Worm (Caenorhabditis elegans) whole organism, late embryonic: Measurements from ENCODE around the gene F13E9.19.
A peak's percentile ranks its signal among the peaks of the same experiment; 100 is the strongest.

Experiments used
- C08G9.2 ChIP-seq: sonication (generic microtip); optimal IDR thresholded peaks from 2 replicates; lab custom pipeline; 2016; ENCODE audit warnings: mild to moderate bottlenecking, missing genetic modification characterization, moderate library complexity, missing compliant biosample characterization
- F13H6.1 ChIP-seq: sonication (generic microtip); optimal IDR thresholded peaks from 2 replicates; lab custom pipeline; 2016; ENCODE audit warnings: missing genetic modification characterization, missing compliant biosample characterization
- Y22D7AL.16 ChIP-seq: sonication (generic microtip); optimal IDR thresholded peaks from 2 replicates; lab custom pipeline; 2016; ENCODE audit warnings: missing genetic modification characterization, missing compliant biosample characterization
- ama-1 ChIP-seq: fragments of 150-350 bp; optimal IDR thresholded peaks from 2 replicates; lab custom pipeline; 2014
- ceh-14 ChIP-seq: sonication (generic microtip); optimal IDR thresholded peaks from 2 replicates; lab custom pipeline; 2016; ENCODE audit warnings: missing genotype, missing genetic modification characterization, missing compliant biosample characterization
- ceh-19 ChIP-seq: fragments of 200-800 bp; sonication (Bioruptor generic); optimal IDR thresholded peaks from 2 replicates; lab custom pipeline; 2018; ENCODE audit warnings: mild to moderate bottlenecking, missing genetic modification characterization, missing compliant biosample characterization
- ceh-31 ChIP-seq: sonication (generic microtip); optimal IDR thresholded peaks from 2 replicates; lab custom pipeline; 2016; ENCODE audit warnings: missing genetic modification characterization, missing compliant biosample characterization
- ceh-34 ChIP-seq: sonication (generic microtip); optimal IDR thresholded peaks from 2 replicates; lab custom pipeline; 2016; ENCODE audit warnings: mild to moderate bottlenecking, missing genetic modification characterization, missing compliant biosample characterization
- ceh-45 ChIP-seq: fragments of 200-800 bp; sonication (Bioruptor generic); IDR thresholded peaks from 2 replicates; pipeline ENCODE4 v1.3.6; 2022; ENCODE audit warnings: missing genetic modification reagents, missing genetic modification characterization, missing compliant biosample characterization
- ceh-48 ChIP-seq: sonication (generic microtip); optimal IDR thresholded peaks from 2 replicates; lab custom pipeline; 2016; ENCODE audit warnings: missing genetic modification characterization, inconsistent platforms, missing compliant biosample characterization
- che-1 ChIP-seq: sonication (generic microtip); optimal IDR thresholded peaks from 2 replicates; lab custom pipeline; 2016; ENCODE audit warnings: mild to moderate bottlenecking, missing genetic modification characterization, missing compliant biosample characterization
- dmd-4 ChIP-seq: sonication (generic microtip); optimal IDR thresholded peaks from 2 replicates; lab custom pipeline; 2016; ENCODE audit warnings: borderline replicate concordance, missing genetic modification characterization, missing compliant biosample characterization
- eyg-1 ChIP-seq: sonication (generic microtip); optimal IDR thresholded peaks from 2 replicates; lab custom pipeline; 2016; ENCODE audit warnings: missing genotype, missing genetic modification characterization, missing compliant biosample characterization
- fax-1 ChIP-seq: sonication (generic microtip); optimal IDR thresholded peaks from 2 replicates; lab custom pipeline; 2016; ENCODE audit warnings: missing genotype, missing genetic modification characterization, missing compliant biosample characterization
- gmeb-2 ChIP-seq: sonication (generic microtip); optimal IDR thresholded peaks from 2 replicates; lab custom pipeline; 2016; ENCODE audit warnings: missing genetic modification characterization, inconsistent platforms, missing compliant biosample characterization
- hlh-13 ChIP-seq: fragments of 200-800 bp; sonication (Bioruptor generic); optimal IDR thresholded peaks from 2 replicates; lab custom pipeline; 2018; ENCODE audit warnings: mild to moderate bottlenecking, missing genetic modification characterization, missing compliant biosample characterization
- hlh-30 ChIP-seq: sonication (generic microtip); optimal IDR thresholded peaks from 2 replicates; lab custom pipeline; 2017; ENCODE audit warnings: antibody characterized with exemption, missing genetic modification characterization, missing compliant biosample characterization; ENCODE audit not compliant: insufficient read depth
- hlh-6 ChIP-seq: sonication (generic microtip); optimal IDR thresholded peaks from 2 replicates; lab custom pipeline; 2016; ENCODE audit warnings: missing genotype, missing genetic modification characterization, missing compliant biosample characterization
- lin-11 ChIP-seq: fragments of 200-800 bp; sonication (Bioruptor generic); optimal IDR thresholded peaks from 2 replicates; lab custom pipeline; 2018; ENCODE audit warnings: mild to moderate bottlenecking, missing genetic modification characterization, missing compliant biosample characterization
- nhr-11 ChIP-seq: fragments of 150-350 bp; optimal IDR thresholded peaks from 2 replicates; lab custom pipeline; 2014; ENCODE audit warnings: missing biosample characterization, missing genetic modification characterization
- nhr-232 ChIP-seq: sonication (generic microtip); optimal IDR thresholded peaks from 2 replicates; lab custom pipeline; 2016; ENCODE audit warnings: missing genetic modification characterization, missing compliant biosample characterization
- pag-3 ChIP-seq: sonication (generic microtip); optimal IDR thresholded peaks from 2 replicates; lab custom pipeline; 2016; ENCODE audit warnings: missing compliant biosample characterization, missing genetic modification characterization, borderline replicate concordance
- pax-1 ChIP-seq: fragments of 150-350 bp; optimal IDR thresholded peaks from 2 replicates; lab custom pipeline; 2014; ENCODE audit warnings: missing biosample characterization, missing genetic modification characterization
- pha-2 ChIP-seq: sonication (generic microtip); optimal IDR thresholded peaks from 2 replicates; lab custom pipeline; 2017; ENCODE audit warnings: mild to moderate bottlenecking, missing genetic modification characterization, missing compliant biosample characterization
- pha-4 ChIP-seq: fragments of 150-350 bp; optimal IDR thresholded peaks from 2 replicates; lab custom pipeline; 2018; ENCODE audit warnings: missing biosample characterization, missing genetic modification reagents, missing genetic modification characterization
- pros-1 ChIP-seq: fragments of 150-350 bp; optimal IDR thresholded peaks from 2 replicates; lab custom pipeline; 2014; ENCODE audit warnings: missing biosample characterization, missing genetic modification reagents, missing genetic modification characterization
- ref-2 ChIP-seq: sonication (generic microtip); optimal IDR thresholded peaks from 2 replicates; lab custom pipeline; 2016; ENCODE audit warnings: missing genetic modification characterization, missing compliant biosample characterization
- sdc-2 ChIP-seq: sonication (generic microtip); optimal IDR thresholded peaks from 2 replicates; lab custom pipeline; 2016; ENCODE audit warnings: missing genotype, missing genetic modification characterization, missing compliant biosample characterization
- syd-9 ChIP-seq: sonication (generic microtip); optimal IDR thresholded peaks from 2 replicates; lab custom pipeline; 2016; ENCODE audit warnings: mild to moderate bottlenecking, missing genetic modification characterization, moderate library complexity, missing compliant biosample characterization
- unc-42 ChIP-seq: sonication (generic microtip); optimal IDR thresholded peaks from 2 replicates; lab custom pipeline; 2016; ENCODE audit warnings: missing genotype, missing genetic modification characterization, missing compliant biosample characterization
- unc-55 ChIP-seq: sonication (generic microtip); optimal IDR thresholded peaks from 2 replicates; lab custom pipeline; 2017; ENCODE audit warnings: missing biosample characterization, missing genetic modification reagents, missing genetic modification characterization

F13E9.19 gene

DNA sequence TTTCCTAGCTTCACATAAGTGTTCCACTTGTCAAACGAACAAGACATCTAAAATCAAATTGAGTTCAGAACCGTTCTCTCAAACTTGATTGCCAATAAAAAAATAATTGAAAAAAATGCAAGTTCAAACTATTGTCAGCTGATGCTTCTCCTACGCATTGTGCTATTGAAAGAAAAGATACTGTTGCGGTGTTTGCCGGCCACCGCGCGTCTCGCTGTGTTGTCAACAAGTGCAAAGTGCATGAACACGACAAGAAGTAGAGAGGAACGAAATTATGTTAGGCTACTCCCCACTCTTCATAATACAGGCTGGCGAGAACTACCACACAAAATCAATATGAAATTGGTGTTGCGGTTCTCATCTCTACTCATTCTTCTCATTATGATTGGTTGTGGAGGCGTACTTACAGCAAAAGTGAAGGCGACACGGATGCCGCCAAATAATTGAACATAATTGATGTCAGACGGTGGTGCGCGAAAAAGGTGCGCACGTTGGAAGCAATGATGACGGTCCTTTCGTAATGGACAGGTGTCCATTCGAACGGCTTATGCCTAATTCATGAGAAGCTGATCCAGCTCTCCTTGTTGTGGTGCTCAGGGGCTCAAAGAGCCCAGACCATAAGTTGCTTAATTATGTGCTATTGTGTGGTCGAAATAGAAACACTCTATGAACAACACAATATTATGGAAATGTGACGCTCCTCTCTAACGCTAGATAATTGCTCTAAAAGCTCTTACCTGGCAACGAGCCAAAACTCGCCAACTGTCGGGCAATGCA is 31.6 kb upstream of the F13E9.19 start (continued):
- no peak for TF ChIP-seq dmd-4 (tag; lab: Kevin White, UChicago)
- no peak for TF ChIP-seq lin-11
- peak; percentile 62 for TF ChIP-seq ceh-31 (tag; lab: Kevin White, UChicago)
- no peak for TF ChIP-seq unc-55 (GFP tag; lab: Kevin White, UChicago)
- TF ChIP-seq syd-9 = no peak
- no peak for TF ChIP-seq che-1 (tag; lab: Kevin White, UChicago)
- peak; percentile 10; the same call in 1 of the 2 replicates for TF ChIP-seq ceh-45 (GFP tag; lab: Robert Waterston, UW)
- TF ChIP-seq fax-1 (tag; lab: Kevin White, UChicago) = no peak
- peak; percentile 37 for TF ChIP-seq ref-2 (tag; lab: Kevin White, UChicago)
- TF ChIP-seq hlh-13 = no peak
- no peak for TF ChIP-seq pax-1 (tag; lab: Kevin White, UChicago)
- TF ChIP-seq ama-1 = no peak
- TF ChIP-seq ceh-34 (tag; lab: Kevin White, UChicago) = no peak
- TF ChIP-seq pha-4 (tag; lab: Kevin White, UChicago) = no peak

DNA sequence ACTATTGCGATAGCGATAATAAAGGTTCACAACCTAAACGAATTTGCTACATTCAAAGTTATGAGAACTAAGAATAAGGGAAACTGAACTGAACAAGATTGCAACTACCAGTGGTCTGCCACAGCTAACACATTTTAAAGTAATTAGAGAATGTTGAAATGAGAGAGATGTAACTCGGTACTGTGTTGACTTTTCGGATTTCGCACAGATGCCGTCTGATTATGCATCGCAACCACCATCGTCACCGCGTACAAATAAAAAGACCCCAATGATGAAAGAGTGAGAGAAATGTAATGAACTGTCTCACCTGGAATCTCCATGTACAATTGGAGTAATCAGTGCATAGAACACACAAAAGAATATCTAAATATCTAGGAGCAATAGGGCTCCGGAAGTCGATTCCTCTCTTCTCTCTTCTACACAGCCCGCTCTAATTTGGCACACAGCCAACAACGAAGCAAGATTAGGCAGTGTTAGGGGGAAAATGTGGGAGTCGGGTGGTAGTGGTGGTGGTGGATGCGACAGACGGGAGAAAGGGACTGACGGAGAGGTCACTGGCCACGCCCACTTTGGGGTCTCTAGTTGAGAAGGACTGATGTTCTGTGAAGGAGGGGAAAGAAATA is 30.5 kb upstream of the F13E9.19 start, which contains the start of gene F13E9.11:
TSS of gene F13E9.11 (minus strand) at position 507 of the 623 bp plus-strand sequence.
- TF ChIP-seq fax-1 (tag; lab: Kevin White, UChicago) (peak; percentile 40), ref-2 (tag; lab: Kevin White, UChicago) (no peak), ceh-31 (tag; lab: Kevin White, UChicago) (peak; percentile 55), pag-3 (tag; lab: Kevin White, UChicago) (peak; percentile 38), unc-42 (tag; lab: Kevin White, UChicago) (peak; percentile 61), hlh-6 (peak; percentile 65), syd-9 (no peak), ceh-14 (tag; lab: Kevin White, UChicago) (peak; percentile 23), ceh-19 (GFP tag; lab: Kevin White, UChicago) (no peak)

DNA sequence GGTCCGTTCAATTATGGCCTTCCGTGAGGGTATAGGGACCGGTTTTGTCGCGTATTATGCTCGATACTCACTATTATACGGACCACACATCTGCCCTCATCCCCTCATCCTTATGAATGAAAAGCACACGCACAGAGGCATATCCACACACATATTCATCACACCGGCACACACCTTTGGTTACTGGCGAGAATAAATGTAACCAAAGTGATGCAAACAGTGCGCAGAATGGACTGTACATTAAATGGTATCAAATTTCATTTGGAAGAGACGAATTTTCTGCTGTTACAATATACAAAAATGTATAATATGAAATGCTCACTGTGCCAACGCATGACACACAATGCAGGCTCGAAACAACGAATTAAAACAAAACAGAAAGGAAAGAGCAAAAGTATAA is 29.6 kb upstream of the F13E9.19 start:
- TF ChIP-seq pha-2 (tag; lab: Kevin White, UChicago) = peak; percentile 5
- TF ChIP-seq ref-2 (tag; lab: Kevin White, UChicago) = no peak
- no peak for TF ChIP-seq ceh-45 (GFP tag; lab: Robert Waterston, UW)
- no peak for TF ChIP-seq ceh-14 (tag; lab: Kevin White, UChicago)
- TF ChIP-seq ceh-34 (tag; lab: Kevin White, UChicago) = peak; percentile 79
- TF ChIP-seq pros-1 = no peak

ce11 chrIV:10870158-10870557 is 29.0 kb upstream of the F13E9.19 start:
- TF ChIP-seq nhr-11 (tag; lab: Kevin White, UChicago) (no peak), unc-42 (tag; lab: Kevin White, UChicago) (peak; percentile 70), Y22D7AL.16 (tag; lab: Kevin White, UChicago) (no peak)

ce11 chrIV:10874527-10874926 is 24.7 kb upstream of the F13E9.19 start, which contains the start of gene F13E9.12:
Gene F13E9.12, minus strand, starts transcription at chrIV:10874627.
- TF ChIP-seq fax-1 (tag; lab: Kevin White, UChicago) = no peak
- no peak for TF ChIP-seq eyg-1
- TF ChIP-seq gmeb-2 (tag; lab: Kevin White, UChicago) = no peak
- TF ChIP-seq nhr-11 (tag; lab: Kevin White, UChicago) = no peak
- no peak for TF ChIP-seq nhr-232
- TF ChIP-seq F13H6.1 (tag; lab: Kevin White, UChicago) = no peak
- TF ChIP-seq ceh-48 = no peak
- no peak for TF ChIP-seq C08G9.2
- no peak for TF ChIP-seq hlh-30
- TF ChIP-seq sdc-2 (tag; lab: Kevin White, UChicago) = no peak
